Worm (Caenorhabditis elegans) whole organism, L4 larva: ENCODE data around the gene srz-97.

Experiments used
- aha-1 ChIP-seq: fragments of 150-350 bp; peaks from one replicate; lab custom pipeline; 2014; ENCODE audit warnings: missing biosample characterization, missing genetic modification characterization
- attf-4 ChIP-seq: sonication (generic microtip); optimal IDR thresholded peaks from 3 replicates; lab custom pipeline; 2017; ENCODE audit warnings: missing biosample characterization, missing genetic modification characterization
- ceh-28 ChIP-seq: fragments of 150-350 bp; optimal IDR thresholded peaks from 2 replicates; lab custom pipeline; 2014; ENCODE audit warnings: missing biosample characterization, missing genetic modification reagents, missing genetic modification characterization
- cey-2 ChIP-seq: sonication (generic microtip); optimal IDR thresholded peaks from 3 replicates; lab custom pipeline; 2017; ENCODE audit warnings: missing genetic modification characterization, mild to moderate bottlenecking, missing compliant biosample characterization, antibody characterized with exemption, borderline replicate concordance; ENCODE audit not compliant: insufficient read depth
- daf-12 ChIP-seq: fragments of 150-350 bp; optimal IDR thresholded peaks from 2 replicates; lab custom pipeline; 2014; ENCODE audit warnings: missing biosample characterization, missing genetic modification reagents, missing genetic modification characterization
- daf-16 ChIP-seq, 3 experiments: sonication (generic microtip); optimal IDR thresholded peaks; 2 replicates each; lab custom pipeline; 2016 to 2017; ENCODE audit warnings: missing genetic modification characterization in 3 of 3, missing genetic modification reagents in 3 of 3, mild to moderate bottlenecking in 2 of 3, missing compliant biosample characterization in 2 of 3, missing biosample characterization in 1 of 3, moderate library complexity in 1 of 3
- dve-1 ChIP-seq: sonication (generic microtip); optimal IDR thresholded peaks from 2 replicates; lab custom pipeline; 2017; ENCODE audit warnings: antibody characterized with exemption, mild to moderate bottlenecking, missing genetic modification characterization, missing compliant biosample characterization; ENCODE audit not compliant: insufficient read depth
- egl-43 ChIP-seq: fragments of 200-800 bp; sonication (Bioruptor generic); IDR thresholded peaks from 2 replicates; pipeline ENCODE4 v1.3.6; 2022; ENCODE audit warnings: missing genetic modification reagents, missing genetic modification characterization, missing compliant biosample characterization
- fkh-10 ChIP-seq: fragments of 150-350 bp; optimal IDR thresholded peaks from 2 replicates; lab custom pipeline; 2014; ENCODE audit warnings: missing biosample characterization, missing genetic modification reagents, missing genetic modification characterization
- fos-1 ChIP-seq: fragments of 150-350 bp; optimal IDR thresholded peaks from 2 replicates; lab custom pipeline; 2014; ENCODE audit warnings: missing biosample characterization, missing genetic modification characterization
- hlh-11 ChIP-seq: fragments of 200-800 bp; sonication (Bioruptor generic); optimal IDR thresholded peaks from 2 replicates; lab custom pipeline; 2018; ENCODE audit warnings: mild to moderate bottlenecking, missing genetic modification characterization, missing compliant biosample characterization
- hlh-30 ChIP-seq: sonication (generic microtip); optimal IDR thresholded peaks from 2 replicates; lab custom pipeline; 2017; ENCODE audit warnings: antibody characterized with exemption, mild to moderate bottlenecking, missing genetic modification characterization, missing compliant biosample characterization; ENCODE audit not compliant: insufficient read depth
- jun-1 ChIP-seq: fragments of 150-350 bp; optimal IDR thresholded peaks from 2 replicates; lab custom pipeline; 2014; ENCODE audit warnings: missing biosample characterization, missing genetic modification reagents, missing genetic modification characterization
- lin-1 ChIP-seq: fragments of 200-800 bp; sonication (Bioruptor generic); IDR thresholded peaks from 2 replicates; pipeline ENCODE4 v1.3.6; 2022; ENCODE audit warnings: missing genetic modification reagents, missing genetic modification characterization, missing compliant biosample characterization
- lin-15B ChIP-seq: fragments of 150-350 bp; sonication (generic microtip); optimal IDR thresholded peaks from 3 replicates; lab custom pipeline; 2014; ENCODE audit warnings: missing biosample characterization, missing genetic modification characterization
- mdl-1 ChIP-seq, 2 experiments: fragments of 150-350 bp in 1 of 2; sonication (generic microtip) in 1 of 2; optimal IDR thresholded peaks; 2 replicates each; lab custom pipeline; 2014 to 2017; ENCODE audit warnings: missing biosample characterization in 2 of 2, missing genetic modification characterization in 2 of 2
- mxl-3 ChIP-seq: fragments of 200-800 bp; sonication (Bioruptor generic); optimal IDR thresholded peaks from 2 replicates; lab custom pipeline; 2018; ENCODE audit warnings: mild to moderate bottlenecking, missing genetic modification characterization, missing compliant biosample characterization
- nhr-102 ChIP-seq: sonication (generic microtip); optimal IDR thresholded peaks from 2 replicates; lab custom pipeline; 2016; ENCODE audit warnings: mild to moderate bottlenecking, missing genetic modification characterization, moderate library complexity, missing compliant biosample characterization
- nhr-28 ChIP-seq: fragments of 150-350 bp; optimal IDR thresholded peaks from 2 replicates; lab custom pipeline; 2014; ENCODE audit warnings: missing biosample characterization, missing genetic modification characterization
- nhr-48 ChIP-seq: sonication (generic microtip); optimal IDR thresholded peaks from 2 replicates; lab custom pipeline; 2016; ENCODE audit warnings: mild to moderate bottlenecking, missing genetic modification characterization, missing compliant biosample characterization
- nhr-6 ChIP-seq: fragments of 150-350 bp; optimal IDR thresholded peaks from 2 replicates; lab custom pipeline; 2014; ENCODE audit warnings: missing biosample characterization, missing genetic modification characterization
- nhr-76 ChIP-seq: fragments of 150-350 bp; optimal IDR thresholded peaks from 2 replicates; lab custom pipeline; 2014; ENCODE audit warnings: missing biosample characterization, missing genetic modification characterization
- nhr-77 ChIP-seq: fragments of 150-350 bp; optimal IDR thresholded peaks from 2 replicates; lab custom pipeline; 2014; ENCODE audit warnings: missing biosample characterization, missing genetic modification characterization
- php-3 ChIP-seq: fragments of 200-800 bp; sonication (Bioruptor generic); IDR thresholded peaks from 2 replicates; pipeline ENCODE4 v1.3.6; 2022; ENCODE audit warnings: missing genetic modification reagents, missing genetic modification characterization, missing compliant biosample characterization
- pqm-1 ChIP-seq: sonication (generic microtip); optimal IDR thresholded peaks from 2 replicates; lab custom pipeline; 2017; ENCODE audit warnings: missing biosample characterization, missing genetic modification characterization
- tra-1 ChIP-seq: fragments of 200-800 bp; sonication (Bioruptor generic); IDR thresholded peaks from 2 replicates; pipeline ENCODE4 v1.3.6; 2022; ENCODE audit warnings: missing genetic modification reagents, missing genetic modification characterization, missing compliant biosample characterization
- unc-62 ChIP-seq, 3 experiments: fragments of 150-350 bp in 1 of 3; sonication (generic microtip); optimal IDR thresholded peaks in 2 of 3; peaks in 1 of 3; 1 replicate in 1 of 3; 2 replicates in 2 of 3; lab custom pipeline; 2014 to 2017; ENCODE audit warnings: missing biosample characterization in 3 of 3, missing genetic modification characterization in 3 of 3, missing genetic modification reagents in 3 of 3, missing genotype in 1 of 3
- vab-7 ChIP-seq: fragments of 200-800 bp; sonication (Bioruptor generic); IDR thresholded peaks from 2 replicates; pipeline ENCODE4 v1.3.6; 2022; ENCODE audit warnings: missing genetic modification reagents, missing genetic modification characterization, missing compliant biosample characterization
- zfp-3 ChIP-seq: fragments of 200-800 bp; sonication (Bioruptor generic); conservative IDR thresholded peaks from 2 replicates; pipeline ENCODE4 v1.3.6; 2022; ENCODE audit warnings: missing genetic modification reagents, missing genetic modification characterization, missing compliant biosample characterization

The srz-97 gene

DNA sequence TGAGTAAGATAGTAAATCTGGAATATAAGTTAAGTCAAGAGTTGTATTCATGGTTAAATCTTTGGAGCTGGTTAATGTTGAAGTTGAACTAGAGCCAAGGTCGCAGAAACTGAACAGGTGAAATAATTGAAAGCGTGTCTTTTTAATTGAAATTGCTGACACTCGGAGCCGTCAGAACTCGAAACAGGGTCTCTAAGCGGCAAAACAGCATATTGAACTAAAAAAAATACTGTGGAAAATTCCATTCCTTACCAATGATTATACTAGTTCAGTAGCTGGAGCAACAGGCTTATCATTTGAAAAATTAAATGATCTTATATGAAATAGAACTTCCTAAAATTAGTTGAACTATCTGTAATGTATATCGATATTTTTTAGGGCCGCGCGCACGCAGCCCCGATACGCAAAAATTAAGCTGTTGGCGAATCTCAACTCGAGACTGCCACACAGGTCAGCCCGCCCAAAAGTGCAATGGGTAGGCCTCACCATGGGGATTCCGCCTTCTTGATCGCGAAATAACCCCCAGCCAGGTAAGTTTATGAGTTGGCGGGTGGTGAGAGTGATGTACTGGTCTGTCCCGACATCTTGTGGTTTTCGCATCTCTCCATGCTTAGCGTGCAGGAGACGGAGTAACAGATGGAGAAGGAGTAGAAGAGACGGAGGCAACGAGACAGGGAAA lies at the start of gene srz-97 (continued):
- TF ChIP-seq jun-1 (tag; lab: Kevin White, UChicago) (no peak), zfp-3 (GFP tag; lab: Robert Waterston, UW) (no peak), daf-12 (tag; lab: Kevin White, UChicago) (no peak), egl-43 (GFP tag; lab: Robert Waterston, UW) (peak; percentile 77), daf-16 (GFP tag; optimal IDR thresholded peaks at IDR 0.05; lab: Kevin White, UChicago) (peak; percentile 49 to 67), daf-16 (tag; optimal IDR thresholded peaks at IDR 0.05; lab: Kevin White, UChicago) (peak; percentile 69)

DNA sequence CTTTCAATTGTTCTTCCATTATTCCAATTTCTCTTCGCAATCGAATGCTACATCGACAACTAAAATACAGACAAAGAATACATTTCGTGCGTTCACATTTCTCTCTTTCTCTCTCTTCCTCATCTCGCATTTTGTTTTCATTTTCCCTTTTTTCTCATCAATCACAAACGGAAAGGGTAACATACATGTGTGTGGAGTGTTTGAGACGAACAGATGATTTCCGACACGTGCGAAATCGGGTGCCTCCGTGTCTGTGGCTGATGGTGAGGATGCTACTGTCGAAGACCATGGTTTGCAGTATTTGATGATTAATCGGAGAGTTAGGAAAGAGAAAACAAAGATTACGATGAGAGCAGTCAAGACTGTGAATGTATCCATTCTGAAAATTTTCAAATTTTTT lies 42.7 kb upstream of the srz-97 start, which contains the start of gene R02D5.9:
Gene R02D5.9 (minus strand): TSS at position 378 of the 400 bp plus-strand sequence.
- TF ChIP-seq nhr-6 (tag; lab: Kevin White, UChicago) = peak; percentile 85
- peak; percentile 47 for TF ChIP-seq nhr-77
- TF ChIP-seq attf-4 (tag; lab: Kevin White, UChicago) = no peak
- TF ChIP-seq mxl-3 = peak; percentile 91
- TF ChIP-seq lin-1 (GFP tag; lab: Robert Waterston, UW) = no peak
- peak; percentile 14 for TF ChIP-seq nhr-76
- TF ChIP-seq mdl-1 (tag; optimal IDR thresholded peaks at IDR 0.05; lab: Kevin White, UChicago) = peak; percentile 77 to 97
- peak; percentile 85 for TF ChIP-seq hlh-30 (tag; lab: Kevin White, UChicago)
- peak; percentile 61 for TF ChIP-seq dve-1 (tag; lab: Kevin White, UChicago)
- no peak for TF ChIP-seq pqm-1 (tag; lab: Kevin White, UChicago)
- peak; percentile 54; the same call in 1 of the 2 replicates for TF ChIP-seq tra-1 (GFP tag; lab: Robert Waterston, UW)
- TF ChIP-seq unc-62 (GFP tag; optimal IDR thresholded peaks at IDR 0.05 in 1 of 2; lab: Kevin White, UChicago) = peak in 1 of 2 experiments; percentile 85
- TF ChIP-seq unc-62 (tag; optimal IDR thresholded peaks at IDR 0.05; lab: Kevin White, UChicago) = no peak
- peak; percentile 52 for TF ChIP-seq cey-2
- TF ChIP-seq nhr-28 = peak; percentile 89

DNA sequence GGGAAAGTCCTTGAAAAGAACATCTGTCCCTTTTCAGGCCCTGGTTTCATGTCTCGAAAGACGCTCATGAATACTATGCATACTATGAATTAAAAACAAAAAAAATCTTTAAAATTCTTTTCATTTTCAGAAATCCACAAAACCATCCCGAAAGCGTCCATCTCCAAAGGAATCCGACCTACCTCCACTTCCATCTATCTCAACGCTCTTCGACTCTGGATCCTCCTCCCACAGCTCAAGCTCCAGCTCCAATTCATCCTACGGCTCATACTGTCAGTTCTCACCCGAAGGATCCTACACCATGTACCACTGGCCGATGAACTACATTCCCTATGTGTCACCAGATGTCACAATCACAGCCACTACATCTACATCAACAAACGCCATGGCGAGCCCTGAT lies 40.5 kb upstream of the srz-97 start:
- TF ChIP-seq fos-1 (tag; lab: Kevin White, UChicago) (no peak), nhr-76 (no peak), lin-15B (no peak), mdl-1 (tag; optimal IDR thresholded peaks at IDR 0.05; lab: Kevin White, UChicago) (no peak), aha-1 (peak; percentile 68), unc-62 (GFP tag; optimal IDR thresholded peaks at IDR 0.05 in 1 of 2; lab: Kevin White, UChicago) (peak in 1 of 2 experiments; percentile 66), unc-62 (tag; optimal IDR thresholded peaks at IDR 0.05; lab: Kevin White, UChicago) (no peak)

DNA sequence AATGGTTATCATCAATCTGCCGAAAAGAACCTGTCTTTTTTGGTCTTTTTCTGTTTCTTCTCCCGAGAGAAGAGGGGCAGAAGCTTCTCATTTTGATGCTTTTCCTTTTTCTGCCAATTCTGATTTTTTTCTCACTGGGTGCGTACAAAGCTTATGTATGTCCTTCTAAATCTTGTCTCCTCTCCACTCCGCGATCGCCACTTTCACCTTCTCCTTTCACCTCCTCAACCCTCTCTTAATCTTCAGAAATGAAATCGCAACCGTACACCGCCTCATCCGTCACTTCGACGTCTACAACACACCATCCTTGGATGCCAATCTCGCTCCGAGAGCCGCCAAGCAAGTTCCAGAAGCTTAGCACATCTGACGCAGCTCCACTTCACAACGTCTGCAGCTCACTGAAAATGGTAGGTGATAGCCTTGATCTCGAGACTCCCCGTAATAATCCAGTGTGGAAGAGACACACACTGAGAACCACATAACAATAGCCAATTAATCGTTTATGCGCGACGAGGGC lies 40.0 kb upstream of the srz-97 start, which contains the start of gene R02D5.1:
Gene R02D5.1 (plus strand): TSS at position 245 of the 517 bp plus-strand sequence.
- TF ChIP-seq nhr-48 = peak; percentile 43
- no peak for TF ChIP-seq nhr-102 (tag; lab: Kevin White, UChicago)
- TF ChIP-seq hlh-11 (tag; lab: Kevin White, UChicago) = peak; percentile 25
- TF ChIP-seq fkh-10 = no peak
- TF ChIP-seq php-3 (GFP tag; lab: Robert Waterston, UW) = no peak
- TF ChIP-seq aha-1 = no peak
- TF ChIP-seq mdl-1 (tag; optimal IDR thresholded peaks at IDR 0.05; lab: Kevin White, UChicago) = no peak

DNA sequence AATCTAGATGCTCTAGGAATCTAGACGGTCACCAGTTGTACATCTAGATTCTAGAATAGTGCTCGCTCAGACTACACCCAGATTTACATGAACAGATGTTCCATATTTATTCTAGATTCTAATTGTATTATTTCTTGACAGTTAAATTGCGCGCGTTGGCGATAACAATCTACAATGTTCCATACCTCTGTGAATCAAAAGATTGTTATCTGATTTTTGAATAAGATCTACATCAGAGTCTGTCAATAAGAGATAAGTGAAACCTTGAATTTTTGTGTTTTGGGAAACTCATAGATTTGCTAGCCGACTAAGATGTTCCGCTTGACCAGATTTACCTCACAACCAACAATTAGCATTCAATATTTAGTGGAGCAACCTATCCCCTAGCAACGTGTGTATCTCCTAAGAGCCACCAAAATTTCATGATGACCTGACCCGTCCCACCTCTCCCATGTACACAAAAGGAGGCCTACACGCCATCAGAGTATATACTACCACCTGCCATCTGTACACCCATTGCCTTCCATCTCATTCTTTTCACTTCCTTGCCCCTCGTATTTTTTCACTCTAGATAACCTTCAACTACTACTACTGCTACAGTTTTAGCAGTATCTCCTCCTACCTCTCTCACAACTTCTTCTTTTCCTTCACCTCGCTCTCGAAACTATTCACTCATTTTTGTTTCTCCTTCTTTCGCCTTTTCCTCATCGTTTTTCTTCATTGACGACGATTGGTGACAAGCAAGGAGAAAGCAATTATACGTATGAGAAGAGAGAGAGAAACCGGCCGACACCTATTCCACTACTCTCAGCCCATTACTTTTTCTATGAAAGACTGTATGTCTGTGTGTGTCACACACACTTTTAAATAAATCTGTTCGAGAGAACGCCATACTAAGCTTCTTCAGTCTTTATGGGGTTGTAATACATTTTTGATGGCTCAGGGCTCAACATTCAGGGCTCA lies 38.9 kb upstream of the srz-97 start:
- peak; percentile 13 for TF ChIP-seq nhr-28
- TF ChIP-seq vab-7 = no peak
- TF ChIP-seq ceh-28 (tag; lab: Kevin White, UChicago) = no peak
- TF ChIP-seq aha-1 = peak; percentile 75
- peak in 1 of 2 experiments; percentile 40 for TF ChIP-seq unc-62 (GFP tag; optimal IDR thresholded peaks at IDR 0.05 in 1 of 2; lab: Kevin White, UChicago)
- TF ChIP-seq unc-62 (tag; optimal IDR thresholded peaks at IDR 0.05; lab: Kevin White, UChicago) = no peak
